Fruit fly (Drosophila melanogaster) whole organism, wandering third instar larva: ENCODE measurements around the gene Cyp4ac2.

Experiments used
- CG32264 ChIP-seq: fragments of 200-800 bp; sonication (Bioruptor generic); optimal IDR thresholded peaks from 2 replicates; lab custom pipeline; 2016; ENCODE audit warnings: missing biosample characterization, missing genetic modification characterization
- CG9705 ChIP-seq: fragments of 200-800 bp; sonication (Bioruptor generic); optimal IDR thresholded peaks from 2 replicates; lab custom pipeline; 2018; ENCODE audit warnings: missing biosample characterization, mild to moderate bottlenecking, missing genetic modification characterization
- CrebA ChIP-seq: fragments of 200-800 bp; sonication (Bioruptor generic); optimal IDR thresholded peaks from 2 replicates; lab custom pipeline; 2016; ENCODE audit warnings: missing biosample characterization, mild to moderate bottlenecking, missing genetic modification characterization, borderline replicate concordance
- Dfd ChIP-seq: fragments of >200 bp; optimal IDR thresholded peaks from 2 replicates; lab custom pipeline; 2017; ENCODE audit warnings: missing biosample characterization, missing genetic modification characterization
- Dif ChIP-seq: fragments of 200-275, 200-300 bp; sonication (Bioruptor generic); optimal IDR thresholded peaks from 2 replicates; lab custom pipeline; 2018; ENCODE audit warnings: missing biosample characterization, missing genetic modification characterization; ENCODE audit not compliant: partially characterized antibody
- GATAd ChIP-seq: sonication (Bioruptor generic); optimal IDR thresholded peaks from 2 replicates; lab custom pipeline; 2016; ENCODE audit warnings: missing biosample characterization, missing genetic modification characterization
- HLH106 ChIP-seq: fragments of 200-800 bp; optimal IDR thresholded peaks from 3 replicates; lab custom pipeline; 2019; ENCODE audit warnings: missing biosample characterization, mild to moderate bottlenecking, missing genetic modification characterization, moderate library complexity
- Hnf4 ChIP-seq: fragments of 200-800 bp; sonication (Bioruptor generic); optimal IDR thresholded peaks from 2 replicates; lab custom pipeline; 2016; ENCODE audit warnings: missing biosample characterization, mild to moderate bottlenecking, missing genetic modification characterization
- Hr78 ChIP-seq: fragments of >200 bp; optimal IDR thresholded peaks from 2 replicates; lab custom pipeline; 2017; ENCODE audit warnings: missing biosample characterization, missing genetic modification characterization
- Hr83 ChIP-seq: fragments of 200-300 bp; sonication (Bioruptor generic); optimal IDR thresholded peaks from 2 replicates; lab custom pipeline; 2016; ENCODE audit warnings: missing biosample characterization, mild to moderate bottlenecking, missing genetic modification characterization, moderate library complexity; ENCODE audit not compliant: poor library complexity, severe bottlenecking
- Jra ChIP-seq: sonication (Bioruptor generic); optimal IDR thresholded peaks from 2 replicates; lab custom pipeline; 2016; ENCODE audit warnings: missing biosample characterization, missing genetic modification characterization
- Mio ChIP-seq: sonication (Bioruptor generic); optimal IDR thresholded peaks from 2 replicates; lab custom pipeline; 2016; ENCODE audit warnings: missing biosample characterization, missing genetic modification characterization
- Myc ChIP-seq: fragments of >200 bp; optimal IDR thresholded peaks from 2 replicates; lab custom pipeline; 2017
- OdsH ChIP-seq: fragments of 200-800 bp; sonication (Bioruptor generic); optimal IDR thresholded peaks from 2 replicates; lab custom pipeline; 2016; ENCODE audit warnings: missing biosample characterization, mild to moderate bottlenecking, missing genetic modification characterization
- Rel ChIP-seq, 2 experiments: fragments of 200-800 bp; sonication (Bioruptor generic) in 1 of 2; optimal IDR thresholded peaks; 2 replicates in 1 of 2; 3 replicates in 1 of 2; lab custom pipeline; 2016 to 2019; ENCODE audit warnings: mild to moderate bottlenecking in 2 of 2, missing biosample characterization in 2 of 2, missing genetic modification characterization in 2 of 2, moderate library complexity in 1 of 2
- Sp1 ChIP-seq: fragments of 200-800 bp; sonication (Bioruptor generic); optimal IDR thresholded peaks from 3 replicates; lab custom pipeline; 2019; ENCODE audit warnings: missing biosample characterization, mild to moderate bottlenecking, missing genetic modification characterization, moderate library complexity
- Vsx2 ChIP-seq: fragments of 200-300, 225-300 bp; sonication (Bioruptor generic); optimal IDR thresholded peaks from 2 replicates; lab custom pipeline; 2018; ENCODE audit warnings: missing biosample characterization, missing genetic modification characterization; ENCODE audit not compliant: partially characterized antibody
- br ChIP-seq: fragments of 200-800 bp; sonication (Bioruptor generic); optimal IDR thresholded peaks from 2 replicates; lab custom pipeline; 2016; ENCODE audit warnings: missing biosample characterization, missing genetic modification characterization
- brk ChIP-seq: fragments of 200-800 bp; sonication (Bioruptor generic); optimal IDR thresholded peaks from 2 replicates; lab custom pipeline; 2016; ENCODE audit warnings: missing biosample characterization, mild to moderate bottlenecking, missing genetic modification characterization
- dl ChIP-seq, 2 experiments: fragments of 175-275, 200-275 bp in 1 of 2; fragments of 200-275 bp in 1 of 2; sonication (Bioruptor generic); optimal IDR thresholded peaks; lab custom pipeline; 2018; ENCODE audit warnings: mild to moderate bottlenecking in 2 of 2, missing biosample characterization in 2 of 2, missing genetic modification characterization in 2 of 2, moderate library complexity in 2 of 2; ENCODE audit not compliant: partially characterized antibody in 2 of 2, insufficient read depth in 1 of 2
- dmrt93B ChIP-seq: fragments of 200-800 bp; sonication (Bioruptor generic); optimal IDR thresholded peaks from 2 replicates; lab custom pipeline; 2018; ENCODE audit warnings: missing biosample characterization, mild to moderate bottlenecking, missing genetic modification characterization
- dsf ChIP-seq: sonication (Bioruptor generic); optimal IDR thresholded peaks from 2 replicates; lab custom pipeline; 2016; ENCODE audit warnings: missing biosample characterization, missing genetic modification characterization, borderline replicate concordance
- ey ChIP-seq: fragments of 200-800 bp; sonication (Bioruptor generic); optimal IDR thresholded peaks from 2 replicates; lab custom pipeline; 2016; ENCODE audit warnings: missing biosample characterization, missing genetic modification characterization
- foxo ChIP-seq, 2 experiments: fragments of 200-800 bp; sonication (Bioruptor generic); optimal IDR thresholded peaks; 2 replicates in 1 of 2; 3 replicates in 1 of 2; lab custom pipeline; 2016 to 2017; ENCODE audit warnings: missing biosample characterization in 2 of 2, missing genetic modification characterization in 2 of 2
- fru ChIP-seq: fragments of 200-800 bp; sonication (Bioruptor generic); optimal IDR thresholded peaks from 3 replicates; lab custom pipeline; 2016; ENCODE audit warnings: missing biosample characterization, mild to moderate bottlenecking, missing genetic modification characterization
- h ChIP-seq: fragments of 200-800 bp; sonication (Bioruptor generic); optimal IDR thresholded peaks from 3 replicates; lab custom pipeline; 2016; ENCODE audit warnings: missing biosample characterization, mild to moderate bottlenecking, missing genetic modification characterization
- jim ChIP-seq: fragments of 175-275, 200-325 bp; sonication (Bioruptor generic); optimal IDR thresholded peaks from 2 replicates; lab custom pipeline; 2016; ENCODE audit warnings: missing biosample characterization, mild to moderate bottlenecking, missing genetic modification characterization
- lola ChIP-seq: fragments of >200 bp; optimal IDR thresholded peaks from 2 replicates; lab custom pipeline; 2017; ENCODE audit warnings: missing biosample characterization, missing genetic modification characterization
- psq ChIP-seq: fragments of 200-800 bp; sonication (Bioruptor generic); optimal IDR thresholded peaks from 3 replicates; lab custom pipeline; 2017; ENCODE audit warnings: missing biosample characterization, mild to moderate bottlenecking, missing genetic modification characterization, moderate library complexity
- rgr ChIP-seq: fragments of 200-800 bp; sonication (Bioruptor generic); optimal IDR thresholded peaks from 3 replicates; lab custom pipeline; 2016; ENCODE audit warnings: missing biosample characterization, mild to moderate bottlenecking, missing genetic modification characterization
- sv ChIP-seq: fragments of 200-800 bp; sonication (Bioruptor generic); optimal IDR thresholded peaks from 3 replicates; lab custom pipeline; 2016; ENCODE audit warnings: missing biosample characterization, missing genetic modification characterization
- tai ChIP-seq: sonication (Bioruptor generic); optimal IDR thresholded peaks from 2 replicates; lab custom pipeline; 2016; ENCODE audit warnings: missing biosample characterization, missing genetic modification characterization
- usp ChIP-seq: fragments of >200 bp; optimal IDR thresholded peaks from 2 replicates; lab custom pipeline; 2017; ENCODE audit warnings: missing biosample characterization, missing genetic modification characterization
- woc ChIP-seq: sonication (Bioruptor generic); optimal IDR thresholded peaks from 2 replicates; lab custom pipeline; 2016; ENCODE audit warnings: missing biosample characterization, mild to moderate bottlenecking, missing genetic modification characterization

Cyp4ac2 gene

DNA sequence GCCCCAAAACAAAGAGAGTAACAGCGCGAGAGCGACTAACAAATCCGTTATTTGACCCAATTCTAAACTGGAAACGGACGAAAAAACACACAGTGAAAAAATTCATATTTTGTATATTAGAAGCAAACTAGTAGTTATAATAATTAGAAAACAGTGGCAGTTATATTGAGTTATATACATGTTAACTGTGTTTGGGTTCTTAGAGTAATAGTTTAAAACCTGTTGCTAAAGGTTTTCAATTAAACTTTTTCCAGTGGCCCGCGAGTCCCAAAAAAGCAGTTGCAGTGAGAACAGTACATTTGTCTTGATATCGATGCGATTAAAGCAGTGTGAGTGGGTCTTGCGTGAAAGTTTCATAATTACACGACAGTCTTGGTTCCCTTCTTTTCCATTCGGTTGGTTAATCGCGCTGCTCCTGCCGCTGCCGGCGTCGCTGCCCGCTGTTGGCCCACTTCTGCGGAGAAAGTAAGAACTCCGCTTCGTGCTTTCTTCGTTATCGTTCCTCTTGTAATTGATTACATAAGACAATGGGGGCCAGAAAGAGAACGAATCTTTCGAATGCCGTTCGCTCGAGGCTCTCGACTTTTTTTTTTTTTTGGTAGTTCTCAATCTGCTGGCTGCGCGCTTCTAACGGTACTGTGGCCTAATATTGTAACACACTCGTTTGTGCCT is 31.2 kb downstream of the Cyp4ac2 start (continued):
- no peak for TF ChIP-seq GATAd (GFP tag; lab: Kevin White, UChicago)
- TF ChIP-seq rgr (GFP tag; lab: Kevin White, UChicago), result peak; percentile 62
- no peak for TF ChIP-seq Vsx2 (GFP tag; lab: Kevin White, UChicago)
- peak; percentile 79 for TF ChIP-seq h (GFP tag; lab: Kevin White, UChicago)
- TF ChIP-seq fru, result peak; percentile 82
- no peak for TF ChIP-seq Dif (GFP tag; lab: Kevin White, UChicago)
- no peak for TF ChIP-seq Jra (GFP tag; lab: Kevin White, UChicago)
- no peak for TF ChIP-seq usp (GFP tag; lab: Kevin White, UChicago)
- no peak for TF ChIP-seq Hr78

- no peak for TF ChIP-seq CG32264 (GFP tag; lab: Kevin White, UChicago)
- TF ChIP-seq GATAd (GFP tag; lab: Kevin White, UChicago), result no peak
- TF ChIP-seq OdsH, result no peak
- no peak for TF ChIP-seq foxo (GFP tag; optimal IDR thresholded peaks at IDR 0.05; lab: Kevin White, UChicago)
- TF ChIP-seq brk (GFP tag; lab: Kevin White, UChicago), result no peak
- TF ChIP-seq lola (GFP tag; lab: Kevin White, UChicago), result no peak
- no peak for TF ChIP-seq usp (GFP tag; lab: Kevin White, UChicago)
- no peak for TF ChIP-seq h (GFP tag; lab: Kevin White, UChicago)
- TF ChIP-seq jim, result no peak
- TF ChIP-seq dsf (GFP tag; lab: Kevin White, UChicago), result no peak
- no peak for TF ChIP-seq sv (GFP tag; lab: Kevin White, UChicago)
- TF ChIP-seq Vsx2 (GFP tag; lab: Kevin White, UChicago), result no peak
- no peak for TF ChIP-seq br (GFP tag; lab: Kevin White, UChicago)
- no peak for TF ChIP-seq Myc
- no peak for TF ChIP-seq Dif (GFP tag; lab: Kevin White, UChicago)
- no peak for TF ChIP-seq Rel (GFP tag; optimal IDR thresholded peaks at IDR 0.05; lab: Kevin White, UChicago)
- TF ChIP-seq Rel (tag; optimal IDR thresholded peaks at IDR 0.05; lab: Kevin White, UChicago), result no peak
- no peak for TF ChIP-seq Mio (GFP tag; lab: Kevin White, UChicago)
These were observed 31.7 kb downstream of the Cyp4ac2 start for dm6 chr2L:5297961-5298311.

dm6 chr2L:5298978-5299627 is 32.9 kb downstream of the Cyp4ac2 start:
- TF ChIP-seq HLH106 (tag; lab: Kevin White, UChicago) (peak; percentile 77), woc (GFP tag; lab: Kevin White, UChicago) (peak; percentile 18), Vsx2 (GFP tag; lab: Kevin White, UChicago) (no peak), dsf (GFP tag; lab: Kevin White, UChicago) (no peak), foxo (GFP tag; optimal IDR thresholded peaks at IDR 0.05; lab: Kevin White, UChicago) (peak in 1 of 2 experiments; percentile 82), Hnf4 (GFP tag; lab: Kevin White, UChicago) (peak; percentile 80), rgr (GFP tag; lab: Kevin White, UChicago) (peak; percentile 86), Myc (no peak), OdsH (peak; percentile 88), dmrt93B (GFP tag; lab: Kevin White, UChicago) (peak; percentile 49), Rel (GFP tag; optimal IDR thresholded peaks at IDR 0.05; lab: Kevin White, UChicago) (no peak), Rel (tag; optimal IDR thresholded peaks at IDR 0.05; lab: Kevin White, UChicago) (peak; percentile 89), CrebA (GFP tag; lab: Kevin White, UChicago) (peak; percentile 28), brk (GFP tag; lab: Kevin White, UChicago) (peak; percentile 35), ey (GFP tag; lab: Kevin White, UChicago) (peak; percentile 87), psq (GFP tag; lab: Kevin White, UChicago) (peak; percentile 80), tai (GFP tag; lab: Kevin White, UChicago) (no peak), lola (GFP tag; lab: Kevin White, UChicago) (no peak), h (GFP tag; lab: Kevin White, UChicago) (peak; percentile 84), Mio (GFP tag; lab: Kevin White, UChicago) (no peak), sv (GFP tag; lab: Kevin White, UChicago) (peak; percentile 66), Dfd (GFP tag; lab: Kevin White, UChicago) (no peak), dl (GFP tag; optimal IDR thresholded peaks at IDR 0.05; lab: Kevin White, UChicago; ENCODE audit: insufficient read depth in 1 of 2, partially characterized antibody in 2 of 2) (no peak), fru (peak; percentile 85), usp (GFP tag; lab: Kevin White, UChicago) (no peak), br (GFP tag; lab: Kevin White, UChicago) (peak; percentile 89), GATAd (GFP tag; lab: Kevin White, UChicago) (no peak), CG9705 (GFP tag; lab: Kevin White, UChicago) (peak; percentile 24), Jra (GFP tag; lab: Kevin White, UChicago) (peak; percentile 4), jim (no peak), CG32264 (GFP tag; lab: Kevin White, UChicago) (no peak), Dif (GFP tag; lab: Kevin White, UChicago) (no peak), Hr83 (GFP tag; lab: Kevin White, UChicago) (no peak), Sp1 (GFP tag; lab: Kevin White, UChicago) (peak; percentile 91)
